Worm (Caenorhabditis elegans) whole organism, mixed stage, embryonic: ENCODE results near the gene faxc-1.

ENCODE experiments used
- M03D4.4 ChIP-seq: sonication (generic microtip); optimal IDR thresholded peaks from 2 replicates; lab custom pipeline; 2017; ENCODE audit warnings: mild to moderate bottlenecking, missing genetic modification characterization, missing compliant biosample characterization
- bed-3 ChIP-seq: fragments of 200-800 bp; sonication (Bioruptor generic); optimal IDR thresholded peaks from 3 replicates; lab custom pipeline; 2018; ENCODE audit warnings: mild to moderate bottlenecking, missing genetic modification characterization, moderate library complexity, missing compliant biosample characterization
- blmp-1 ChIP-seq: fragments of 150-350 bp; optimal IDR thresholded peaks from 2 replicates; lab custom pipeline; 2014; ENCODE audit warnings: missing biosample characterization, missing genetic modification characterization
- ceh-39 ChIP-seq: fragments of 150-350 bp; optimal IDR thresholded peaks from 2 replicates; lab custom pipeline; 2014; ENCODE audit warnings: missing biosample characterization, missing genetic modification characterization
- ceh-43 ChIP-seq: fragments of 200-800 bp; sonication (Bioruptor generic); optimal IDR thresholded peaks from 2 replicates; lab custom pipeline; 2018; ENCODE audit warnings: mild to moderate bottlenecking, missing genetic modification characterization, moderate library complexity, missing compliant biosample characterization
- ceh-83 ChIP-seq: fragments of 200-800 bp; sonication (Bioruptor generic); optimal IDR thresholded peaks from 2 replicates; lab custom pipeline; 2018; ENCODE audit warnings: mild to moderate bottlenecking, missing genetic modification characterization, missing compliant biosample characterization
- ces-1 ChIP-seq: fragments of 150-350 bp; optimal IDR thresholded peaks from 2 replicates; lab custom pipeline; 2014; ENCODE audit warnings: missing biosample characterization, missing genetic modification reagents, missing genetic modification characterization
- cnd-1 ChIP-seq: fragments of 200-800 bp; sonication (Bioruptor generic); optimal IDR thresholded peaks from 2 replicates; lab custom pipeline; 2018; ENCODE audit warnings: mild to moderate bottlenecking, missing genetic modification characterization, missing compliant biosample characterization
- drap-1 ChIP-seq: fragments of 200-800 bp; sonication (Bioruptor generic); optimal IDR thresholded peaks from 3 replicates; lab custom pipeline; 2018; ENCODE audit warnings: mild to moderate bottlenecking, missing genetic modification characterization, missing compliant biosample characterization
- elt-1 ChIP-seq: sonication (generic microtip); optimal IDR thresholded peaks from 2 replicates; lab custom pipeline; 2017; ENCODE audit warnings: missing genetic modification characterization, mild to moderate bottlenecking, missing compliant biosample characterization, antibody characterized with exemption, moderate library complexity, borderline replicate concordance; ENCODE audit not compliant: insufficient read depth
- elt-3 ChIP-seq: fragments of 150-350 bp; optimal IDR thresholded peaks from 2 replicates; lab custom pipeline; 2014; ENCODE audit warnings: missing biosample characterization, missing genetic modification characterization
- flh-1 ChIP-seq: fragments of 200-800 bp; sonication (Bioruptor generic); optimal IDR thresholded peaks from 2 replicates; lab custom pipeline; 2018; ENCODE audit warnings: mild to moderate bottlenecking, missing genetic modification characterization, moderate library complexity, missing compliant biosample characterization
- ham-2 ChIP-seq: fragments of 200-800 bp; sonication (Bioruptor generic); optimal IDR thresholded peaks from 2 replicates; lab custom pipeline; 2018; ENCODE audit warnings: mild to moderate bottlenecking, missing genetic modification characterization, missing compliant biosample characterization
- hlh-1 ChIP-seq: fragments of 150-350 bp; optimal IDR thresholded peaks from 2 replicates; lab custom pipeline; 2014; ENCODE audit warnings: missing biosample characterization, missing genetic modification reagents, missing genetic modification characterization
- lin-13 ChIP-seq: fragments of 150-350 bp; optimal IDR thresholded peaks from 2 replicates; lab custom pipeline; 2014; ENCODE audit warnings: missing biosample characterization, missing genetic modification characterization
- lin-32 ChIP-seq: fragments of 200-800 bp; sonication (Bioruptor generic); optimal IDR thresholded peaks from 2 replicates; lab custom pipeline; 2018; ENCODE audit warnings: mild to moderate bottlenecking, missing genetic modification characterization, missing compliant biosample characterization
- lsy-2 ChIP-seq: fragments of 150-350 bp; optimal IDR thresholded peaks from 2 replicates; lab custom pipeline; 2014; ENCODE audit warnings: missing biosample characterization, missing genetic modification characterization
- mab-5 ChIP-seq: fragments of 150-350 bp; optimal IDR thresholded peaks from 2 replicates; lab custom pipeline; 2014; ENCODE audit warnings: missing biosample characterization, missing genetic modification characterization
- mep-1 ChIP-seq: fragments of 150-350 bp; optimal IDR thresholded peaks from 2 replicates; lab custom pipeline; 2017; ENCODE audit warnings: missing biosample characterization, missing genetic modification reagents, missing genetic modification characterization, inconsistent platforms
- mls-2 ChIP-seq: sonication (generic microtip); optimal IDR thresholded peaks from 2 replicates; lab custom pipeline; 2016; ENCODE audit warnings: mild to moderate bottlenecking, missing genetic modification characterization, moderate library complexity, missing compliant biosample characterization
- nhr-12 ChIP-seq: fragments of 150-350 bp; optimal IDR thresholded peaks from 2 replicates; lab custom pipeline; 2014; ENCODE audit warnings: missing biosample characterization, missing genetic modification characterization
- nhr-2 ChIP-seq: fragments of 150-350 bp; optimal IDR thresholded peaks from 2 replicates; lab custom pipeline; 2014; ENCODE audit warnings: missing biosample characterization, missing genetic modification characterization
- nhr-237 ChIP-seq: fragments of 150-350 bp; optimal IDR thresholded peaks from 2 replicates; lab custom pipeline; 2014; ENCODE audit warnings: missing biosample characterization, missing genetic modification characterization
- nhr-28 ChIP-seq: fragments of 150-350 bp; optimal IDR thresholded peaks from 2 replicates; lab custom pipeline; 2014; ENCODE audit warnings: missing biosample characterization, missing genetic modification characterization
- nhr-76 ChIP-seq: sonication (generic microtip); optimal IDR thresholded peaks from 2 replicates; lab custom pipeline; 2017; ENCODE audit warnings: missing biosample characterization, missing genetic modification characterization
- pha-4 ChIP-seq: fragments of 150-350 bp; optimal IDR thresholded peaks from 2 replicates; lab custom pipeline; 2018; ENCODE audit warnings: missing biosample characterization, missing genetic modification reagents, missing genetic modification characterization
- sem-2 ChIP-seq: fragments of 200-800 bp; sonication (Bioruptor generic); optimal IDR thresholded peaks from 2 replicates; lab custom pipeline; 2018; ENCODE audit warnings: mild to moderate bottlenecking, missing genetic modification characterization, missing compliant biosample characterization
- snpc-4 ChIP-seq: fragments of 150-350 bp; optimal IDR thresholded peaks from 2 replicates; lab custom pipeline; 2014; ENCODE audit warnings: missing biosample characterization, missing genetic modification characterization
- sptf-1 ChIP-seq: sonication (generic microtip); optimal IDR thresholded peaks from 2 replicates; lab custom pipeline; 2017; ENCODE audit warnings: mild to moderate bottlenecking, missing genetic modification characterization, moderate library complexity, missing compliant biosample characterization
- tbx-8 ChIP-seq: fragments of 200-800 bp; sonication (Bioruptor generic); optimal IDR thresholded peaks from 2 replicates; lab custom pipeline; 2018; ENCODE audit warnings: mild to moderate bottlenecking, missing genetic modification characterization, moderate library complexity, missing compliant biosample characterization
- unc-120 ChIP-seq: sonication (generic microtip); optimal IDR thresholded peaks from 2 replicates; lab custom pipeline; 2017; ENCODE audit warnings: missing genetic modification characterization, missing compliant biosample characterization; ENCODE audit not compliant: poor library complexity, severe bottlenecking
- unc-39 ChIP-seq: fragments of 150-350 bp; optimal IDR thresholded peaks from 2 replicates; lab custom pipeline; 2014; ENCODE audit warnings: missing biosample characterization, missing genetic modification characterization
- unc-62 ChIP-seq: fragments of 150-350 bp; optimal IDR thresholded peaks from 2 replicates; lab custom pipeline; 2014; ENCODE audit warnings: missing biosample characterization, missing genetic modification reagents, missing genetic modification characterization
- zip-8 ChIP-seq: fragments of 150-350 bp; optimal IDR thresholded peaks from 2 replicates; lab custom pipeline; 2014; ENCODE audit warnings: missing biosample characterization, missing genetic modification characterization
- ztf-11 ChIP-seq: fragments of 150-350 bp; optimal IDR thresholded peaks from 2 replicates; lab custom pipeline; 2014; ENCODE audit warnings: missing biosample characterization, missing genetic modification characterization

The faxc-1 gene

ce11 chrII:12263971-12264554, at the start of gene faxc-1:
Gene faxc-1 (plus strand): TSS chrII:12264192.
- TF ChIP-seq unc-62 (peak; percentile 48), flh-1 (GFP tag; lab: Kevin White, UChicago) (no peak), ham-2 (GFP tag; lab: Kevin White, UChicago) (no peak), ztf-11 (tag; lab: Kevin White, UChicago) (no peak), ceh-39 (no peak), lsy-2 (tag; lab: Kevin White, UChicago) (no peak), mls-2 (tag; lab: Kevin White, UChicago) (no peak)

DNA sequence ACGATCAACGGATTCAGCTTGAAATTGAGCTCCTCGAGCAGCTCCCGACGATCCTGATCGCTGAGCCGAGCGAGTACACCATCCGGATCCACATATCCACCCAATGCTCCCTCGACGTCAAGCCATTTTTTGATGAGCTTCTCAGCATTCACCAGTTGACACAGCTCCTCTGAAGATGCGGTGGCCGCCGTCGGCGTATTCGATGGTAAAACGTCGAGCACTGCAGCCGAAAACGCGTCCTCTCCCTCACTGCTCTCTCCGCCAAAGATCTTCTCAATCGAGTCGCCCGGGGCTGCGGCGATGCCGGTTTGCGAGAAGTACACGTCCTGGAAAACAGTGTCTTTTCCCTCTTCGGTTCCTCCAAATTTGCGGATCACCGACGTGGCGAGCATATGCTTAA, 49.4 kb upstream of the faxc-1 start:
- no peak for TF ChIP-seq ceh-39
- TF ChIP-seq, all 35 proteins: peak for 0

DNA sequence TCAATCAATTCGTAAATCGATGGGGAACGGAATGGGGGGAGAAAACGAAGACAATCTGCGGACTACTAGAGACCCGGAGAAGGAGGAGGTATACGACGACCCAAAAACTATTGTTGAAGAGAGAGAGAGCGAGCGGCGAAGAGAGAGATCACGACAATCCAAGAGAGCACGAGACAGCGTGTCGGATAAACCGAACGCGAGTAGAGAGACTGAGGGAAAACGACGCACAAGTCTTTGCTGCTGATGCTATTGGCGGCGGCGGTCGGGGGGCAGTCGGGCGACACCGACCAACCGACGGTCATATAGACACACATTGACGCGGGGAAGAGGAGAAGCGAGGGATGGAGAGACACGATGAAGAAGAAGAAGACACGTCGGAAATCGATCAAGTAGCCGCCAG, 41.5 kb upstream of the faxc-1 start:
- TF ChIP-seq unc-120 (tag; lab: Kevin White, UChicago) = peak; percentile 76
- peak; percentile 52 for TF ChIP-seq ceh-83 (GFP tag; lab: Kevin White, UChicago)
- TF ChIP-seq tbx-8 = no peak
- no peak for TF ChIP-seq ceh-39
- no peak for TF ChIP-seq mab-5 (tag; lab: Kevin White, UChicago)
- peak; percentile 72 for TF ChIP-seq drap-1
- no peak for TF ChIP-seq zip-8 (tag; lab: Kevin White, UChicago)
- peak; percentile 52 for TF ChIP-seq M03D4.4 (tag; lab: Kevin White, UChicago)
- peak; percentile 75 for TF ChIP-seq unc-62
- TF ChIP-seq sem-2 (GFP tag; lab: Kevin White, UChicago) = no peak
- peak; percentile 49 for TF ChIP-seq sptf-1 (tag; lab: Kevin White, UChicago)
- peak; percentile 9 for TF ChIP-seq elt-1 (tag; lab: Kevin White, UChicago)
- TF ChIP-seq ztf-11 (tag; lab: Kevin White, UChicago) = peak; percentile 52
- no peak for TF ChIP-seq lin-32 (GFP tag; lab: Kevin White, UChicago)
- peak; percentile 60 for TF ChIP-seq ces-1 (GFP tag; lab: Kevin White, UChicago)
- no peak for TF ChIP-seq flh-1 (GFP tag; lab: Kevin White, UChicago)
- no peak for TF ChIP-seq unc-39 (tag; lab: Kevin White, UChicago)
- no peak for TF ChIP-seq ceh-43 (GFP tag; lab: Kevin White, UChicago)
- no peak for TF ChIP-seq mep-1 (tag; lab: Kevin White, UChicago)
- no peak for TF ChIP-seq snpc-4 (tag; lab: Kevin White, UChicago)
- TF ChIP-seq mls-2 (tag; lab: Kevin White, UChicago) = peak; percentile 58
- peak; percentile 26 for TF ChIP-seq hlh-1 (tag; lab: Kevin White, UChicago)
- TF ChIP-seq nhr-76 (tag; lab: Kevin White, UChicago) = no peak
- TF ChIP-seq lin-13 = peak; percentile 51
- peak; percentile 95 for TF ChIP-seq nhr-2 (tag; lab: Kevin White, UChicago)
- peak; percentile 54 for TF ChIP-seq nhr-237
- TF ChIP-seq bed-3 = no peak
- TF ChIP-seq elt-3 (tag; lab: Kevin White, UChicago) = no peak
- TF ChIP-seq cnd-1 (tag; lab: Kevin White, UChicago) = peak; percentile 79
- peak; percentile 90 for TF ChIP-seq ham-2 (GFP tag; lab: Kevin White, UChicago)
- TF ChIP-seq pha-4 (tag; lab: Kevin White, UChicago) = peak; percentile 39
- TF ChIP-seq blmp-1 (tag; lab: Kevin White, UChicago) = no peak
- no peak for TF ChIP-seq nhr-12 (tag; lab: Kevin White, UChicago)
- no peak for TF ChIP-seq nhr-28 (tag; lab: Kevin White, UChicago)
- TF ChIP-seq lsy-2 (tag; lab: Kevin White, UChicago) = peak; percentile 68

DNA sequence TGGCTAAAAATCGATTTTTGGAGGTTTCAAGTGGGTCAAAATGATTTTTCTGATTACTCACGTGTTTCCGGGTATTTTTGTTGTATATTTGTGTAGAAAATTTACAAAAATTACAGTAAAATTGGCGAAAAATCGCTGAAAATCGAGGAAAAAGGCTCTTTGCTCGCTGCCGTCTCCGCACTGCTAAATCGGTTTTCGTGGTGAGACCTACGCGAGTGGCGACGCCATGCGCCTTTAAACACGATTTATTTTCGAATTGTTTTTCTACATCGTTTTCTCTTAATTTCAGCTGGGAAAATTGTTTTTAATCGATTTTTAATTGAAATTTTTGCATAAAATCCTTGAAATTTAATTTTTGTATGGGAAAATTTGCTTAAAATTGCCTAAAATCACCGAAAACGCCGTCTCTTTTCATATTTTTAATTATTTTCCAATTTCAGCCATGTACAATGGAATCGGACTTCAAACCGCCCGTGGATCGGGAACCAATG, 39.0 kb upstream of the faxc-1 start, which contains the start of the genes pqn-87 and rsr-2:
pqn-87 (minus strand) TSS at position 171 of the 491 bp plus-strand sequence.
rsr-2 (plus strand) TSS at position 441 of the 491 bp plus-strand sequence.
- TF ChIP-seq nhr-12 (tag; lab: Kevin White, UChicago) = no peak
- TF ChIP-seq mep-1 (tag; lab: Kevin White, UChicago) = peak; percentile 27
- no peak for TF ChIP-seq ceh-39
- TF ChIP-seq sptf-1 (tag; lab: Kevin White, UChicago) = peak; percentile 9
- TF ChIP-seq ham-2 (GFP tag; lab: Kevin White, UChicago) = peak; percentile 15
- TF ChIP-seq elt-1 (tag; lab: Kevin White, UChicago) = no peak
- TF ChIP-seq ces-1 (GFP tag; lab: Kevin White, UChicago) = peak; percentile 24
- TF ChIP-seq mls-2 (tag; lab: Kevin White, UChicago) = peak; percentile 21
- peak; percentile 54 for TF ChIP-seq lsy-2 (tag; lab: Kevin White, UChicago)
- TF ChIP-seq mab-5 (tag; lab: Kevin White, UChicago) = no peak
